4 fruit fly cellular contexts compared by ENCODE assay signal in genomic region chrX:8835126-8835525, dm6.
A peak's percentile ranks its signal among the peaks of the same experiment; 100 is the strongest.
TF ChIP-seq lines count a peak whose summit lies in the region.

No protein-coding gene starts in this region.

- no peak for TF ChIP-seq CTCF in whole organism, embryonic (GFP tag; optimal IDR thresholded peaks at IDR 0.05; lab: Kevin White, UChicago)

TF ChIP-seq in whole organism, embryonic, 481 proteins besides CTCF, POLR2A, EP300 and RAD21 (continues in another document):
- TF ChIP-seq CG33213 (GFP tag; optimal IDR thresholded peaks at IDR 0.05; lab: Kevin White, UChicago) (no peak), CG31365 (tag; optimal IDR thresholded peaks at IDR 0.05; lab: Kevin White, UChicago) (no peak), CG2889 (GFP tag; IDR thresholded peaks at IDR 0.05; lab: Robert Waterston, UW) (no peak), lilli (GFP tag; optimal IDR thresholded peaks at IDR 0.05; lab: Kevin White, UChicago) (no peak), org-1 (GFP tag; optimal IDR thresholded peaks at IDR 0.05; lab: Kevin White, UChicago) (no peak), CG2678 (tag; optimal IDR thresholded peaks at IDR 0.05; lab: Kevin White, UChicago) (peak; percentile 43), CG6813 (GFP tag; optimal IDR thresholded peaks at IDR 0.05; lab: Kevin White, UChicago) (no peak), Optix (GFP tag; IDR thresholded peaks at IDR 0.05; lab: Robert Waterston, UW) (peak; percentile 64; the same call in 1 of the 3 replicates), HLHmδ (GFP tag; optimal IDR thresholded peaks at IDR 0.05; lab: Kevin White, UChicago) (no peak), vvl (GFP tag; IDR thresholded peaks at IDR 0.05; lab: Robert Waterston, UW) (peak; percentile 75), Drgx (GFP tag; IDR thresholded peaks at IDR 0.05; lab: Robert Waterston, UW) (0 out of 2 replicates have a peak, but pooled peaks have one; percentile 17), bowl (GFP tag; IDR thresholded peaks at IDR 0.05; lab: Robert Waterston, UW) (no peak), danr (GFP tag; IDR thresholded peaks at IDR 0.05; lab: Robert Waterston, UW) (no peak), CG15073 (GFP tag; optimal IDR thresholded peaks at IDR 0.05; lab: Kevin White, UChicago) (no peak), CG18619 (GFP tag; optimal IDR thresholded peaks at IDR 0.05; lab: Kevin White, UChicago) (no peak), Fer3 (tag; optimal IDR thresholded peaks at IDR 0.05; lab: Kevin White, UChicago) (no peak), Doc2 (GFP tag; IDR thresholded peaks at IDR 0.05; lab: Robert Waterston, UW) (no peak), ap (GFP tag; IDR thresholded peaks at IDR 0.05; lab: Robert Waterston, UW) (no peak), CG13123 (GFP tag; optimal IDR thresholded peaks at IDR 0.05; lab: Kevin White, UChicago) (no peak), HmgZ (tag; optimal IDR thresholded peaks at IDR 0.05; lab: Kevin White, UChicago) (no peak), CG11093 (GFP tag; IDR thresholded peaks at IDR 0.05; lab: Robert Waterston, UW) (peak; percentile 38; the same call in 1 of the 3 replicates), dmrt99B (tag; optimal IDR thresholded peaks at IDR 0.05; lab: Kevin White, UChicago) (peak; percentile 76), lmd (GFP tag; IDR thresholded peaks at IDR 0.05; lab: Robert Waterston, UW) (peak; percentile 54; the same call in 1 of the 2 replicates)

TF ChIP-seq in whole organism, prepupa, 60 proteins besides CTCF, POLR2A, EP300 and RAD21 (continues in another document):
- TF ChIP-seq pdm3 (GFP tag; optimal IDR thresholded peaks at IDR 0.05; lab: Kevin White, UChicago) (peak; percentile 18), Met (GFP tag; optimal IDR thresholded peaks at IDR 0.05; lab: Kevin White, UChicago) (peak; percentile 42), CG16779 (tag; optimal IDR thresholded peaks at IDR 0.05; lab: Kevin White, UChicago) (no peak), Smox (GFP tag; optimal IDR thresholded peaks at IDR 0.05; lab: Kevin White, UChicago) (peak; percentile 5), OdsH (GFP tag; optimal IDR thresholded peaks at IDR 0.05; lab: Kevin White, UChicago) (no peak), CG6792 (GFP tag; optimal IDR thresholded peaks at IDR 0.05; lab: Kevin White, UChicago) (no peak), lz (GFP tag; optimal IDR thresholded peaks at IDR 0.05; lab: Kevin White, UChicago) (peak; percentile 23), net (GFP tag; optimal IDR thresholded peaks at IDR 0.05; lab: Kevin White, UChicago) (no peak), Hr38 (GFP tag; optimal IDR thresholded peaks at IDR 0.05; lab: Kevin White, UChicago) (no peak), fkh (GFP tag; optimal IDR thresholded peaks at IDR 0.05; lab: Kevin White, UChicago) (no peak), Sox14 (GFP tag; optimal IDR thresholded peaks at IDR 0.05; lab: Kevin White, UChicago) (peak; percentile 4), CG34406 (GFP tag; optimal IDR thresholded peaks at IDR 0.05; lab: Kevin White, UChicago) (no peak), Eip93F (GFP tag; optimal IDR thresholded peaks at IDR 0.05; lab: Kevin White, UChicago) (no peak), ss (GFP tag; optimal IDR thresholded peaks at IDR 0.05; lab: Kevin White, UChicago) (no peak), Hr39 (GFP tag; optimal IDR thresholded peaks at IDR 0.05; lab: Kevin White, UChicago) (peak; percentile 17), vri (GFP tag; optimal IDR thresholded peaks at IDR 0.05; lab: Kevin White, UChicago) (no peak), Eip75B (GFP tag; optimal IDR thresholded peaks at IDR 0.05; lab: Kevin White, UChicago) (no peak), Gug (GFP tag; IDR thresholded peaks at IDR 0.05; lab: Robert Waterston, UW) (peak; percentile 23; the same call in 1 of the 2 replicates), CG9139 (GFP tag; optimal IDR thresholded peaks at IDR 0.05; lab: Kevin White, UChicago) (no peak), CG3919 (GFP tag; optimal IDR thresholded peaks at IDR 0.05; lab: Kevin White, UChicago) (peak; percentile 5), spab (GFP tag; optimal IDR thresholded peaks at IDR 0.05; lab: Kevin White, UChicago) (no peak), salr (GFP tag; optimal IDR thresholded peaks at IDR 0.05; lab: Kevin White, UChicago) (no peak), fd85E (GFP tag; optimal IDR thresholded peaks at IDR 0.05; lab: Kevin White, UChicago) (no peak), fd59A (GFP tag; optimal IDR thresholded peaks at IDR 0.05; lab: Kevin White, UChicago) (no peak)

TF ChIP-seq in whole organism, pupa, 21 proteins besides CTCF, POLR2A, EP300 and RAD21:
- TF ChIP-seq CG9948 (tag; optimal IDR thresholded peaks at IDR 0.05; lab: Kevin White, UChicago) (no peak), Snoo (tag; optimal IDR thresholded peaks at IDR 0.05; lab: Kevin White, UChicago) (no peak), CG32121 (GFP tag; IDR thresholded peaks at IDR 0.05; lab: Robert Waterston, UW) (no peak), CG4496 (GFP tag; IDR thresholded peaks at IDR 0.05; lab: Robert Waterston, UW) (peak; percentile 30; the same call in 1 of the 3 replicates), CG13204 (GFP tag; optimal IDR thresholded peaks at IDR 0.05; lab: Kevin White, UChicago) (no peak), CG14655 (GFP tag; optimal IDR thresholded peaks at IDR 0.05; lab: Kevin White, UChicago) (peak; percentile 26), fd96Ca (GFP tag; IDR thresholded peaks at IDR 0.05; lab: Robert Waterston, UW) (0 out of 3 replicates have a peak, but pooled peaks have one; percentile 46), D1 (tag; optimal IDR thresholded peaks at IDR 0.05; lab: Kevin White, UChicago) (no peak), Ets98B (GFP tag; IDR thresholded peaks at IDR 0.05; lab: Robert Waterston, UW) (no peak)

TF ChIP-seq in whole organism, wandering third instar larva, 38 proteins besides CTCF, POLR2A, EP300 and RAD21:
- TF ChIP-seq sage (GFP tag; optimal IDR thresholded peaks at IDR 0.05; lab: Kevin White, UChicago) (no peak), Dfd (GFP tag; optimal IDR thresholded peaks at IDR 0.05; lab: Kevin White, UChicago) (no peak), fru (GFP tag; optimal IDR thresholded peaks at IDR 0.05; lab: Kevin White, UChicago) (peak; percentile 11), ey (GFP tag; optimal IDR thresholded peaks at IDR 0.05; lab: Kevin White, UChicago) (no peak)

Comparison
In these comparisons a context has a peak if more than half of its experiments do, and no peak if none do; other contexts are left out.
1. Of the 7 proteins assayed by ChIP-seq in both whole organism, embryonic and whole organism, prepupa: peak only in whole organism, embryonic: Blimp-1 and Sox102F; only in whole organism, prepupa: Hr39; in both: Gug; in neither: 3.